Worm (Caenorhabditis elegans) whole organism, L4/young adult: ENCODE measurements around the gene nish-1.

Source experiments
- W03F9.2 ChIP-seq: fragments of 150-350 bp; optimal IDR thresholded peaks from 2 replicates; lab custom pipeline; 2014; ENCODE audit warnings: missing biosample characterization, missing genetic modification characterization
- him-1 ChIP-seq: sonication (generic microtip); optimal IDR thresholded peaks from 2 replicates; lab custom pipeline; 2016; ENCODE audit warnings: missing genotype, missing genetic modification reagents, missing genetic modification characterization, missing compliant biosample characterization

ce11 chrIV:10826029-10826428 is 38.1 kb upstream of the nish-1 start:
- TF ChIP-seq W03F9.2 (tag; lab: Kevin White, UChicago) (no peak), him-1 (tag; lab: Kevin White, UChicago) (peak; percentile 69)
